Fruit fly (Drosophila melanogaster): Measurements from ENCODE around the gene CG5958.

CG5958 gene

DNA sequence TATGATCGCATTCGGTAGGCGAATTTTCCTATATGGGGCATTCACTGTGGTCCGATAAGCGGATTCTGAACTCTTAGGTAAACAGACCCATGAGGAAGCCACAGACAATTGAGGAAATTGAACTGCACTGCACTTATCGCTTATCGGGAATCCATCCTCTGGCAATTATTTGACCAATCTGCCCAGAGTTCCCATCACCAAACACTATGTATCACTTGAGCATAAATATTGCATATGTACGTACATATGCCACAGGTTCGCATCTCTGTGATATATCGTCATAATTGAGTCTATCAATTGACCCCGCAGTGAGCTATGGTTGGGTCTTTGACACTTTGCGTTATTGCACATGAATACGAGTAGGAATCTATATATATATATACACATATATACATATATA, 15.1 kb upstream of the CG5958 start:
- TF ChIP-seq bab1 (GFP tag; optimal IDR thresholded peaks at IDR 0.05), result no peak
- no peak for TF ChIP-seq CG7101 (tag; optimal IDR thresholded peaks at IDR 0.05)
- TF ChIP-seq cnc (optimal IDR thresholded peaks at IDR 0.05), result no peak
- no peak for TF ChIP-seq pad (GFP tag; optimal IDR thresholded peaks at IDR 0.05)
- TF ChIP-seq CG7045 (GFP tag; optimal IDR thresholded peaks at IDR 0.05), result no peak
- TF ChIP-seq Mnt (GFP tag; optimal IDR thresholded peaks at IDR 0.05), result no peak
- no peak for TF ChIP-seq Crg-1 (GFP tag; optimal IDR thresholded peaks at IDR 0.05)

dm6 chr2L:7447820-7448219, 14.5 kb upstream of the CG5958 start:
- peak; percentile 56 for TF ChIP-seq kay (GFP tag; ENCODE audit: borderline replicate concordance)
- no peak for TF ChIP-seq cnc (optimal IDR thresholded peaks at IDR 0.05)

dm6 chr2L:7442929-7443328, 9.6 kb upstream of the CG5958 start:
- no peak for TF ChIP-seq kay (GFP tag; ENCODE audit: borderline replicate concordance)
- no peak for TF ChIP-seq CG11617 (GFP tag; optimal IDR thresholded peaks at IDR 0.05)
- no peak for TF ChIP-seq pad (GFP tag; optimal IDR thresholded peaks at IDR 0.05)
- TF ChIP-seq CG7045 (GFP tag; optimal IDR thresholded peaks at IDR 0.05), result no peak
- TF ChIP-seq CG5204 (GFP tag; optimal IDR thresholded peaks at IDR 0.05), result no peak
- TF ChIP-seq bab1 (GFP tag; optimal IDR thresholded peaks at IDR 0.05), result no peak
- no peak for TF ChIP-seq Hr96 (GFP tag; optimal IDR thresholded peaks at IDR 0.05)
- TF ChIP-seq toe (GFP tag; optimal IDR thresholded peaks at IDR 0.05), result no peak
- TF ChIP-seq ovo (GFP tag; optimal IDR thresholded peaks at IDR 0.05), result no peak
- no peak for TF ChIP-seq CG14711 (tag; optimal IDR thresholded peaks at IDR 0.05)
- TF ChIP-seq CG33017 (tag; optimal IDR thresholded peaks at IDR 0.05), result no peak
- TF ChIP-seq Crg-1 (GFP tag; optimal IDR thresholded peaks at IDR 0.05), result no peak
- no peak for TF ChIP-seq Clk (GFP tag; optimal IDR thresholded peaks at IDR 0.05)
- no peak for TF ChIP-seq cnc (optimal IDR thresholded peaks at IDR 0.05)
- TF ChIP-seq Mnt (GFP tag; optimal IDR thresholded peaks at IDR 0.05), result no peak
- no peak for TF ChIP-seq CG12768 (GFP tag; optimal IDR thresholded peaks at IDR 0.05)
- no peak for TF ChIP-seq CG7101 (tag; optimal IDR thresholded peaks at IDR 0.05)
- TF ChIP-seq cic (GFP tag; optimal IDR thresholded peaks at IDR 0.05), result no peak
- no peak for TF ChIP-seq CG1620 (GFP tag; optimal IDR thresholded peaks at IDR 0.05)
- no peak for TF ChIP-seq tj (GFP tag; optimal IDR thresholded peaks at IDR 0.05)

- no peak for TF ChIP-seq toe (GFP tag; optimal IDR thresholded peaks at IDR 0.05)
- no peak for TF ChIP-seq cnc (optimal IDR thresholded peaks at IDR 0.05)
- TF ChIP-seq kay (GFP tag; ENCODE audit: borderline replicate concordance), result no peak
- TF ChIP-seq tj (GFP tag; optimal IDR thresholded peaks at IDR 0.05), result no peak
- no peak for TF ChIP-seq cic (GFP tag; optimal IDR thresholded peaks at IDR 0.05)
- no peak for TF ChIP-seq CG14711 (tag; optimal IDR thresholded peaks at IDR 0.05)
- no peak for TF ChIP-seq Hr96 (GFP tag; optimal IDR thresholded peaks at IDR 0.05)
- no peak for TF ChIP-seq CG33017 (tag; optimal IDR thresholded peaks at IDR 0.05)
- TF ChIP-seq bab1 (GFP tag; optimal IDR thresholded peaks at IDR 0.05), result no peak
- no peak for TF ChIP-seq Crg-1 (GFP tag; optimal IDR thresholded peaks at IDR 0.05)
- TF ChIP-seq Mnt (GFP tag; optimal IDR thresholded peaks at IDR 0.05), result no peak
- no peak for TF ChIP-seq CG12768 (GFP tag; optimal IDR thresholded peaks at IDR 0.05)
- TF ChIP-seq CG7101 (tag; optimal IDR thresholded peaks at IDR 0.05), result no peak
Measured at dm6 chr2L:7442106-7442505, 8.8 kb upstream of the CG5958 start.

DNA sequence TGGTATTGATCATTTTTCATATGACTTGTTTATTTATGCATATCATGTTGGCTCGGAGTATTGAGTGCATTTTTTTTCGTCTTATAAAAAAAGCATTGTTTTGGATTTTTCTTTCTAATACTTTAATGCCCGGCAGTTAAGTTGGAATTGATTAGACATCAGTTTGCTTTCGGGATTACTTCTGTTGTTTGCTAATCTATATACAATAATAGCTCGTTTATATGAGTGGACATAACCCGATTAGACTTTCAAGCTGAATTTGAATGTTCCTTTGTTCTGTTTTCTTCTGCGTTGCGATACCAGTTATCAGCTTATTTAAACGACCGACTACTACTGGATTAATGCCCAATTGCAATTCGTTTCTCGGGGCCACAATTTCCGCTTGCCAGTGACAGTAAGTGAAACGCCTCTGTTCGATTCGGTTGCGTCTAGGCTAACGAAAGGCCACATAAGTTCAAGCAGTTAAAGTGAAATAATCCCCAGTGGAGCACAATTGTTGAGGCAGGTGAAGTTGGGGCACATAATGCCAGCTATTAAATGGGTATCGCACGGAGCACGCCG, 7.2 kb upstream of the CG5958 start:
- TF ChIP-seq Crg-1 (GFP tag; optimal IDR thresholded peaks at IDR 0.05), result no peak
- peak; percentile 25 for TF ChIP-seq cic (GFP tag; optimal IDR thresholded peaks at IDR 0.05)
- TF ChIP-seq CG12768 (GFP tag; optimal IDR thresholded peaks at IDR 0.05), result peak; percentile 5
- no peak for TF ChIP-seq tj (GFP tag; optimal IDR thresholded peaks at IDR 0.05)
- peak in 1 of 2 experiments; percentile 13 for TF ChIP-seq cnc (optimal IDR thresholded peaks at IDR 0.05)
- TF ChIP-seq kay (GFP tag; ENCODE audit: borderline replicate concordance), result peak; percentile 69

- TF ChIP-seq CG7101 (tag; optimal IDR thresholded peaks at IDR 0.05), result peak; percentile 2
- TF ChIP-seq cic (GFP tag; optimal IDR thresholded peaks at IDR 0.05), result no peak
- TF ChIP-seq CG12768 (GFP tag; optimal IDR thresholded peaks at IDR 0.05), result no peak
- TF ChIP-seq bab1 (GFP tag; optimal IDR thresholded peaks at IDR 0.05), result peak; percentile 9
- TF ChIP-seq ovo (GFP tag; optimal IDR thresholded peaks at IDR 0.05), result no peak
- no peak for TF ChIP-seq CG7045 (GFP tag; optimal IDR thresholded peaks at IDR 0.05)
- peak; percentile 36 for TF ChIP-seq CG33017 (tag; optimal IDR thresholded peaks at IDR 0.05)
- peak; percentile 19 for TF ChIP-seq tj (GFP tag; optimal IDR thresholded peaks at IDR 0.05)
- TF ChIP-seq CG11617 (GFP tag; optimal IDR thresholded peaks at IDR 0.05), result no peak
Measured at dm6 chr2L:7438505-7438904, 5.2 kb upstream of the CG5958 start.

dm6 chr2L:7437325-7437707, 4.0 kb upstream of the CG5958 start, which contains the start of gene CG5973:
Gene CG5973 (plus strand): TSS chr2L:7437492.
- TF ChIP-seq CG7045 (GFP tag; optimal IDR thresholded peaks at IDR 0.05) (no peak), Hr96 (GFP tag; optimal IDR thresholded peaks at IDR 0.05) (no peak), Crg-1 (GFP tag; optimal IDR thresholded peaks at IDR 0.05) (no peak), ovo (GFP tag; optimal IDR thresholded peaks at IDR 0.05) (no peak), kay (GFP tag; ENCODE audit: borderline replicate concordance) (no peak), pad (GFP tag; optimal IDR thresholded peaks at IDR 0.05) (no peak), CG12768 (GFP tag; optimal IDR thresholded peaks at IDR 0.05) (no peak), Clk (GFP tag; optimal IDR thresholded peaks at IDR 0.05) (no peak), CG33017 (tag; optimal IDR thresholded peaks at IDR 0.05) (no peak)
